Worm (Caenorhabditis elegans) whole organism, L3 larva: ENCODE results near the gene D2024.18.

Experiments used
- R02D3.7 ChIP-seq: fragments of 150-350 bp; optimal IDR thresholded peaks from 2 replicates; lab custom pipeline; 2014; ENCODE audit warnings: missing biosample characterization, missing genetic modification characterization
- ZK546.5 ChIP-seq: sonication (generic microtip); optimal IDR thresholded peaks from 2 replicates; lab custom pipeline; 2017; ENCODE audit warnings: missing biosample characterization, missing genetic modification characterization
- aly-2 ChIP-seq: fragments of 150-350 bp; optimal IDR thresholded peaks from 2 replicates; lab custom pipeline; 2014; ENCODE audit warnings: missing biosample characterization, missing genetic modification characterization
- ama-1 ChIP-seq: fragments of 150-350 bp; optimal IDR thresholded peaks from 2 replicates; lab custom pipeline; 2018
- ceh-28 ChIP-seq: fragments of 150-350 bp; optimal IDR thresholded peaks from 2 replicates; lab custom pipeline; 2014; ENCODE audit warnings: missing biosample characterization, missing genetic modification reagents, missing genetic modification characterization
- ceh-82 ChIP-seq: fragments of 150-350 bp; optimal IDR thresholded peaks from 2 replicates; lab custom pipeline; 2014; ENCODE audit warnings: missing biosample characterization, missing genetic modification characterization
- ceh-9 ChIP-seq: sonication (generic microtip); optimal IDR thresholded peaks from 2 replicates; lab custom pipeline; 2018; ENCODE audit warnings: missing biosample characterization, missing genetic modification characterization
- egl-27 ChIP-seq: sonication (generic microtip); optimal IDR thresholded peaks from 4 replicates; lab custom pipeline; 2017; ENCODE audit warnings: missing biosample characterization, missing genetic modification reagents, missing genetic modification characterization
- egl-5 ChIP-seq: fragments of 150-350 bp; optimal IDR thresholded peaks from 2 replicates; lab custom pipeline; 2017; ENCODE audit warnings: missing biosample characterization, missing genetic modification reagents, missing genetic modification characterization, inconsistent platforms
- elt-1 ChIP-seq: fragments of 150-350 bp; optimal IDR thresholded peaks from 2 replicates; lab custom pipeline; 2014; ENCODE audit warnings: missing biosample characterization, missing genetic modification characterization
- elt-2 ChIP-seq: sonication (generic microtip); optimal IDR thresholded peaks from 2 replicates; lab custom pipeline; 2016; ENCODE audit warnings: missing genetic modification reagents, mild to moderate bottlenecking, missing genetic modification characterization, missing compliant biosample characterization
- eor-1 ChIP-seq, 2 experiments: fragments of 150-350 bp; optimal IDR thresholded peaks; 2 replicates each; lab custom pipeline; 2014 to 2018; ENCODE audit warnings: missing biosample characterization in 2 of 2, missing genetic modification characterization in 2 of 2
- fkh-10 ChIP-seq: sonication (generic microtip); optimal IDR thresholded peaks from 2 replicates; lab custom pipeline; 2017; ENCODE audit warnings: missing biosample characterization, missing genetic modification reagents, missing genetic modification characterization
- fkh-2 ChIP-seq: fragments of 150-350 bp; optimal IDR thresholded peaks from 2 replicates; lab custom pipeline; 2014; ENCODE audit warnings: missing biosample characterization, missing genetic modification reagents, missing genetic modification characterization
- hmg-11 ChIP-seq: sonication (generic microtip); optimal IDR thresholded peaks from 2 replicates; lab custom pipeline; 2016; ENCODE audit warnings: missing genetic modification characterization, missing compliant biosample characterization
- jun-1 ChIP-seq: fragments of 150-350 bp; optimal IDR thresholded peaks from 2 replicates; lab custom pipeline; 2014; ENCODE audit warnings: missing biosample characterization, missing genetic modification reagents, missing genetic modification characterization
- lin-39 ChIP-seq: fragments of 150-350 bp; optimal IDR thresholded peaks from 2 replicates; lab custom pipeline; 2018; ENCODE audit warnings: missing biosample characterization, missing genetic modification reagents, missing genetic modification characterization
- lsy-12 ChIP-seq: sonication (generic microtip); optimal IDR thresholded peaks from 2 replicates; lab custom pipeline; 2016; ENCODE audit warnings: mild to moderate bottlenecking, missing genetic modification characterization, missing compliant biosample characterization
- mdl-1 ChIP-seq: fragments of 150-350 bp; optimal IDR thresholded peaks from 2 replicates; lab custom pipeline; 2014; ENCODE audit warnings: missing biosample characterization, missing genetic modification characterization
- mml-1 ChIP-seq: fragments of 150-350 bp; sonication (generic microtip); optimal IDR thresholded peaks from 3 replicates; lab custom pipeline; 2014; ENCODE audit warnings: missing biosample characterization, missing genetic modification characterization
- nfya-1 ChIP-seq: sonication (generic microtip); optimal IDR thresholded peaks from 2 replicates; lab custom pipeline; 2017; ENCODE audit warnings: missing genetic modification characterization, mild to moderate bottlenecking, missing compliant biosample characterization, antibody characterized with exemption, moderate library complexity; ENCODE audit not compliant: insufficient read depth
- nhr-12 ChIP-seq: fragments of 150-350 bp; optimal IDR thresholded peaks from 2 replicates; lab custom pipeline; 2014; ENCODE audit warnings: missing biosample characterization, missing genetic modification characterization
- nhr-23 ChIP-seq: fragments of 150-350 bp; optimal IDR thresholded peaks from 2 replicates; lab custom pipeline; 2014; ENCODE audit warnings: missing biosample characterization, missing genetic modification reagents, missing genetic modification characterization
- nhr-237 ChIP-seq: fragments of 150-350 bp; optimal IDR thresholded peaks from 2 replicates; lab custom pipeline; 2014; ENCODE audit warnings: missing biosample characterization, missing genetic modification characterization
- nhr-25 ChIP-seq: sonication (generic microtip); optimal IDR thresholded peaks from 2 replicates; lab custom pipeline; 2017; ENCODE audit warnings: missing biosample characterization, missing genetic modification characterization
- nhr-28 ChIP-seq: fragments of 150-350 bp; optimal IDR thresholded peaks from 2 replicates; lab custom pipeline; 2014; ENCODE audit warnings: missing biosample characterization, missing genetic modification characterization
- nhr-43 ChIP-seq: sonication (generic microtip); optimal IDR thresholded peaks from 2 replicates; lab custom pipeline; 2016; ENCODE audit warnings: mild to moderate bottlenecking, missing genetic modification characterization, missing compliant biosample characterization; ENCODE audit not compliant: poor library complexity, severe bottlenecking
- nhr-67 ChIP-seq: fragments of 150-350 bp; optimal IDR thresholded peaks from 2 replicates; lab custom pipeline; 2014; ENCODE audit warnings: missing biosample characterization, missing genetic modification characterization
- nhr-76 ChIP-seq: fragments of 150-350 bp; sonication (generic microtip); optimal IDR thresholded peaks from 5 replicates; lab custom pipeline; 2014; ENCODE audit warnings: missing biosample characterization, missing genetic modification characterization
- nhr-77 ChIP-seq: fragments of 150-350 bp; optimal IDR thresholded peaks from 2 replicates; lab custom pipeline; 2014; ENCODE audit warnings: missing biosample characterization, missing genetic modification characterization
- pha-4 ChIP-seq: fragments of 150-350 bp; optimal IDR thresholded peaks from 2 replicates; lab custom pipeline; 2014; ENCODE audit warnings: missing biosample characterization, missing genetic modification reagents, missing genetic modification characterization
- pqm-1 ChIP-seq: fragments of 150-350 bp; optimal IDR thresholded peaks from 2 replicates; lab custom pipeline; 2017; ENCODE audit warnings: missing biosample characterization, missing genetic modification characterization, inconsistent platforms
- sea-2 ChIP-seq: fragments of 150-350 bp; sonication (generic microtip); optimal IDR thresholded peaks from 4 replicates; lab custom pipeline; 2014; ENCODE audit warnings: missing biosample characterization, missing genetic modification reagents, missing genetic modification characterization
- skn-1 ChIP-seq: fragments of 150-350 bp; optimal IDR thresholded peaks from 2 replicates; lab custom pipeline; 2014; ENCODE audit warnings: missing biosample characterization, missing genetic modification characterization
- snpc-4 ChIP-seq: fragments of 150-350 bp; optimal IDR thresholded peaks from 2 replicates; lab custom pipeline; 2014; ENCODE audit warnings: missing biosample characterization, missing genetic modification characterization
- tbx-2 ChIP-seq: sonication (generic microtip); optimal IDR thresholded peaks from 2 replicates; lab custom pipeline; 2016; ENCODE audit warnings: mild to moderate bottlenecking, missing genetic modification characterization, missing compliant biosample characterization
- unc-39 ChIP-seq: sonication (generic microtip); optimal IDR thresholded peaks from 4 replicates; lab custom pipeline; 2017; ENCODE audit warnings: missing biosample characterization, missing genetic modification characterization
- unc-62 ChIP-seq: fragments of 150-350 bp; sonication (generic microtip); optimal IDR thresholded peaks from 4 replicates; lab custom pipeline; 2014; ENCODE audit warnings: missing biosample characterization, missing genetic modification reagents, missing genetic modification characterization
- zag-1 ChIP-seq: fragments of 150-350 bp; optimal IDR thresholded peaks from 2 replicates; lab custom pipeline; 2014; ENCODE audit warnings: missing biosample characterization, missing genetic modification characterization
- ztf-11 ChIP-seq: fragments of 150-350 bp; optimal IDR thresholded peaks from 2 replicates; lab custom pipeline; 2014; ENCODE audit warnings: missing biosample characterization, missing genetic modification characterization
- ztf-4 ChIP-seq: fragments of 150-350 bp; optimal IDR thresholded peaks from 2 replicates; lab custom pipeline; 2014; ENCODE audit warnings: missing biosample characterization, missing genetic modification characterization

D2024.18 gene

ce11 chrIV:7230198-7230597 is 20.1 kb upstream of the D2024.18 start, which contains the start of gene cap-1 (continued):
- TF ChIP-seq mml-1 (tag; lab: Kevin White, UChicago) (no peak), nhr-25 (tag; lab: Kevin White, UChicago) (peak; percentile 44), nhr-67 (tag; lab: Kevin White, UChicago) (no peak), hmg-11 (tag; lab: Kevin White, UChicago) (peak; percentile 72), jun-1 (peak; percentile 28), nhr-23 (peak; percentile 82), R02D3.7 (tag; lab: Kevin White, UChicago) (no peak), nfya-1 (tag; lab: Kevin White, UChicago) (peak; percentile 68), pqm-1 (peak; percentile 53)

ce11 chrIV:7230935-7231334 is 19.3 kb upstream of the D2024.18 start, which contains the start of gene D2024.4:
TSS of gene D2024.4 (plus strand) at chrIV:7231235.
- TF ChIP-seq lsy-12 (tag; lab: Kevin White, UChicago) (no peak), egl-5 (tag; lab: Kevin White, UChicago) (no peak), ama-1 (lab: Kevin White, UChicago) (no peak), nhr-77 (tag; lab: Kevin White, UChicago) (no peak), unc-39 (tag; lab: Kevin White, UChicago) (no peak), ZK546.5 (tag; lab: Kevin White, UChicago) (no peak), nhr-28 (tag; lab: Kevin White, UChicago) (no peak), hmg-11 (tag; lab: Kevin White, UChicago) (no peak), eor-1 (tag; optimal IDR thresholded peaks at IDR 0.05; lab: Kevin White, UChicago) (no peak)

- TF ChIP-seq skn-1 (tag; lab: Kevin White, UChicago): no peak
- no peak for TF ChIP-seq ztf-11 (tag; lab: Kevin White, UChicago)
- peak; percentile 72 for TF ChIP-seq nhr-43 (tag; lab: Kevin White, UChicago)
- no peak for TF ChIP-seq nhr-237 (tag; lab: Kevin White, UChicago)
- no peak for TF ChIP-seq ceh-9 (tag; lab: Kevin White, UChicago)
- no peak for TF ChIP-seq nhr-77 (tag; lab: Kevin White, UChicago)
- TF ChIP-seq ceh-28 (tag; lab: Kevin White, UChicago): no peak
- TF ChIP-seq nhr-67 (tag; lab: Kevin White, UChicago): no peak
- no peak for TF ChIP-seq elt-1
- no peak for TF ChIP-seq mdl-1 (tag; lab: Kevin White, UChicago)
- peak; percentile 19 for TF ChIP-seq nfya-1 (tag; lab: Kevin White, UChicago)
- TF ChIP-seq hmg-11 (tag; lab: Kevin White, UChicago): no peak
- peak; percentile 57 for TF ChIP-seq egl-5 (tag; lab: Kevin White, UChicago)
- no peak for TF ChIP-seq nhr-23
- TF ChIP-seq lin-39 (tag; lab: Kevin White, UChicago): peak; percentile 7
Measured at ce11 chrIV:7233566-7234014, 16.7 kb upstream of the D2024.18 start.

- TF ChIP-seq elt-1: peak; percentile 93
- TF ChIP-seq jun-1: no peak
- no peak for TF ChIP-seq ama-1 (lab: Kevin White, UChicago)
Measured at ce11 chrIV:7234623-7235022, 15.6 kb upstream of the D2024.18 start.

ce11 chrIV:7235382-7235917 is 14.8 kb upstream of the D2024.18 start:
- TF ChIP-seq elt-1 (no peak), fkh-10 (no peak), nhr-76 (tag; lab: Kevin White, UChicago) (no peak), nhr-67 (tag; lab: Kevin White, UChicago) (no peak), jun-1 (peak; percentile 76), fkh-2 (tag; lab: Kevin White, UChicago) (no peak), unc-39 (tag; lab: Kevin White, UChicago) (no peak), nfya-1 (tag; lab: Kevin White, UChicago) (peak; percentile 79), lin-39 (tag; lab: Kevin White, UChicago) (peak; percentile 58), unc-62 (GFP tag; lab: Kevin White, UChicago) (no peak), aly-2 (tag; lab: Kevin White, UChicago) (no peak), ceh-28 (tag; lab: Kevin White, UChicago) (no peak), snpc-4 (tag; lab: Kevin White, UChicago) (peak; percentile 45), nhr-12 (tag; lab: Kevin White, UChicago) (no peak), nhr-23 (peak; percentile 6), ceh-82 (tag; lab: Kevin White, UChicago) (no peak), skn-1 (tag; lab: Kevin White, UChicago) (no peak), tbx-2 (tag; lab: Kevin White, UChicago) (peak; percentile 44), zag-1 (no peak), mdl-1 (tag; lab: Kevin White, UChicago) (no peak), egl-27 (tag; lab: Kevin White, UChicago) (no peak), hmg-11 (tag; lab: Kevin White, UChicago) (peak; percentile 79), sea-2 (no peak), nhr-237 (tag; lab: Kevin White, UChicago) (no peak), ZK546.5 (tag; lab: Kevin White, UChicago) (no peak), ztf-4 (no peak), nhr-77 (tag; lab: Kevin White, UChicago) (no peak), ama-1 (lab: Kevin White, UChicago) (no peak), pqm-1 (peak; percentile 87), pha-4 (tag; lab: Kevin White, UChicago) (peak; percentile 64), nhr-25 (tag; lab: Kevin White, UChicago) (no peak), elt-2 (tag; lab: Kevin White, UChicago) (peak; percentile 92)
